Fruit fly (Drosophila melanogaster) whole organism, embryonic: ENCODE data around the gene ida.
A peak's percentile ranks its signal among the peaks of the same experiment; 100 is the strongest.

Experiments
- CG11247 ChIP-seq: fragments of 200-800 bp; sonication (Bioruptor generic); IDR thresholded peaks from 2 replicates; pipeline ENCODE4 v1.3.6; 2022; ENCODE audit warnings: missing biosample characterization, missing genetic modification characterization
- CG11398 ChIP-seq: fragments of 200-800 bp; sonication (Bioruptor generic); optimal IDR thresholded peaks from 2 replicates; lab custom pipeline; 2016; ENCODE audit warnings: missing biosample characterization, missing genetic modification characterization
- CG12299 ChIP-seq: fragments of 200-800 bp; sonication (Bioruptor generic); optimal IDR thresholded peaks from 2 replicates; lab custom pipeline; 2018; ENCODE audit warnings: missing biosample characterization, mild to moderate bottlenecking, missing genetic modification characterization
- CG12391 ChIP-seq: fragments of 200-800 bp; sonication (Bioruptor generic); optimal IDR thresholded peaks from 3 replicates; lab custom pipeline; 2018; ENCODE audit warnings: missing biosample characterization, mild to moderate bottlenecking, missing genetic modification characterization, moderate library complexity
- CG15514 ChIP-seq: fragments of 200-800 bp; sonication (Bioruptor generic); optimal IDR thresholded peaks from 3 replicates; lab custom pipeline; 2017; ENCODE audit warnings: missing biosample characterization, missing genetic modification characterization, mild to moderate bottlenecking, moderate library complexity, missing genetic modification reagents
- CG16779 ChIP-seq: fragments of 200-800 bp; sonication (Bioruptor generic); IDR thresholded peaks from 2 replicates; pipeline ENCODE4 v1.3.6; 2022; ENCODE audit warnings: missing biosample characterization, missing genetic modification characterization
- CG17186 ChIP-seq: fragments of 200-800 bp; sonication (Bioruptor generic); optimal IDR thresholded peaks from 3 replicates; lab custom pipeline; 2017; ENCODE audit warnings: missing biosample characterization, missing genetic modification reagents, missing genetic modification characterization
- CG17568 ChIP-seq: fragments of 200-800 bp; sonication (Bioruptor generic); optimal IDR thresholded peaks from 2 replicates; lab custom pipeline; 2018; ENCODE audit warnings: missing biosample characterization, mild to moderate bottlenecking, missing genetic modification characterization, moderate library complexity
- CG2116 ChIP-seq: fragments of 200-800 bp; sonication (Bioruptor generic); optimal IDR thresholded peaks from 3 replicates; lab custom pipeline; 2018; ENCODE audit warnings: missing biosample characterization, mild to moderate bottlenecking, missing genetic modification characterization
- CG2712 ChIP-seq: fragments of 200-800 bp; optimal IDR thresholded peaks from 3 replicates; lab custom pipeline; 2019; ENCODE audit warnings: missing biosample characterization, mild to moderate bottlenecking, missing genetic modification characterization, moderate library complexity
- CG3065 ChIP-seq: fragments of 200-800 bp; sonication (Bioruptor generic); optimal IDR thresholded peaks from 2 replicates; lab custom pipeline; 2016; ENCODE audit warnings: missing biosample characterization, missing genetic modification characterization
- CG31388 ChIP-seq: fragments of 200-800 bp; sonication (Bioruptor generic); optimal IDR thresholded peaks from 2 replicates; lab custom pipeline; 2016; ENCODE audit warnings: missing biosample characterization, missing genetic modification characterization
- CG3163 ChIP-seq: fragments of 200-800 bp; sonication (Bioruptor generic); optimal IDR thresholded peaks from 3 replicates; lab custom pipeline; 2016; ENCODE audit warnings: missing biosample characterization, missing genetic modification characterization
- CG6689 ChIP-seq: fragments of 200-800 bp; sonication (Bioruptor generic); IDR thresholded peaks from 2 replicates; pipeline ENCODE4 v1.3.6; 2022; ENCODE audit warnings: missing biosample characterization, missing genetic modification characterization
- D19B ChIP-seq: fragments of 200-800 bp; sonication (Bioruptor generic); optimal IDR thresholded peaks from 2 replicates; lab custom pipeline; 2017; ENCODE audit warnings: missing biosample characterization, mild to moderate bottlenecking, missing genetic modification characterization
- Dll ChIP-seq: fragments of 200-800 bp; sonication (Bioruptor generic); IDR thresholded peaks from 4 replicates; pipeline ENCODE4 v1.3.6; 2022; ENCODE audit warnings: missing biosample characterization, missing genetic modification characterization; ENCODE audit not compliant: partially characterized antibody
- Dp ChIP-seq: fragments of 200-800 bp; sonication (Bioruptor generic); optimal IDR thresholded peaks from 2 replicates; lab custom pipeline; 2018; ENCODE audit warnings: missing biosample characterization, mild to moderate bottlenecking, missing genetic modification characterization, moderate library complexity
- E2f2 ChIP-seq: fragments of 200-800 bp; sonication (Bioruptor generic); IDR thresholded peaks from 2 replicates; pipeline ENCODE4 v1.3.6; 2022; ENCODE audit warnings: missing biosample characterization, missing genetic modification characterization
- Jarid2 ChIP-seq: fragments of 200-800 bp; sonication (Bioruptor generic); optimal IDR thresholded peaks from 3 replicates; lab custom pipeline; 2017; ENCODE audit warnings: mild to moderate bottlenecking, missing biosample characterization, missing genetic modification reagents, missing genetic modification characterization
- Kr ChIP-seq: fragments of 200-800 bp; sonication (Bioruptor generic); optimal IDR thresholded peaks from 2 replicates; lab custom pipeline; 2017; ENCODE audit warnings: missing biosample characterization, mild to moderate bottlenecking, missing genetic modification characterization
- Med ChIP-seq: fragments of 200-800 bp; sonication (Bioruptor generic); peaks from one replicate; lab custom pipeline; 2016; ENCODE audit warnings: missing biosample characterization, missing genetic modification characterization, mild to moderate bottlenecking, inconsistent platforms, moderate library complexity
- Myb ChIP-seq: fragments of 200-800 bp; sonication (Bioruptor generic); optimal IDR thresholded peaks from 2 replicates; lab custom pipeline; 2016; ENCODE audit warnings: missing biosample characterization, missing genetic modification characterization
- Nf-YB ChIP-seq: fragments of 200-800 bp; sonication (Bioruptor generic); optimal IDR thresholded peaks from 3 replicates; lab custom pipeline; 2019; ENCODE audit warnings: missing biosample characterization, mild to moderate bottlenecking, missing genetic modification characterization, moderate library complexity
- Pdp1 ChIP-seq, 2 experiments: fragments of 200-800 bp; sonication (Bioruptor generic); optimal IDR thresholded peaks; 3 replicates each; lab custom pipeline; 2016; ENCODE audit warnings: missing biosample characterization in 2 of 2, missing genetic modification characterization in 2 of 2, mild to moderate bottlenecking in 1 of 2, moderate library complexity in 1 of 2
- Scr ChIP-seq: fragments of 200-800 bp; sonication (Bioruptor generic); IDR thresholded peaks from 2 replicates; pipeline ENCODE4 v1.3.6; 2022; ENCODE audit warnings: missing biosample characterization, missing genetic modification characterization; ENCODE audit not compliant: partially characterized antibody
- Sin3A ChIP-seq: fragments of >200 bp; optimal IDR thresholded peaks from 2 replicates; lab custom pipeline; 2018
- Taf1 ChIP-seq: fragments of 200-800 bp; sonication (Bioruptor generic); IDR thresholded peaks from 2 replicates; pipeline ENCODE4 v1.3.6; 2022; ENCODE audit warnings: missing biosample characterization, missing genetic modification characterization
- aop ChIP-seq: fragments of 200-800 bp; sonication (Bioruptor generic); IDR thresholded peaks from 2 replicates; pipeline ENCODE4 v1.3.6; 2022; ENCODE audit warnings: missing biosample characterization, missing genetic modification characterization
- ash1 ChIP-seq: fragments of 200-800 bp; sonication (Bioruptor generic); optimal IDR thresholded peaks from 2 replicates; lab custom pipeline; 2018; ENCODE audit warnings: missing biosample characterization, mild to moderate bottlenecking, missing genetic modification characterization
- gsb ChIP-seq: fragments of 200-800 bp; sonication (Bioruptor generic); IDR thresholded peaks from 2 replicates; pipeline ENCODE4 v1.3.6; 2022; ENCODE audit warnings: missing biosample characterization, missing genetic modification characterization
- org-1 ChIP-seq: fragments of 200-800 bp; sonication (Bioruptor generic); optimal IDR thresholded peaks from 2 replicates; lab custom pipeline; 2017; ENCODE audit warnings: missing biosample characterization, missing genetic modification characterization
- pzg ChIP-seq: fragments of 200-800 bp; sonication (Bioruptor generic); optimal IDR thresholded peaks from 3 replicates; lab custom pipeline; 2018; ENCODE audit warnings: missing biosample characterization, mild to moderate bottlenecking, missing genetic modification characterization, moderate library complexity
- row ChIP-seq: fragments of 200-800 bp; sonication (Bioruptor generic); IDR thresholded peaks from 3 replicates; pipeline ENCODE4 v1.3.6; 2022; ENCODE audit warnings: missing biosample characterization, missing genetic modification characterization
- scrt ChIP-seq: fragments of 200-800 bp; sonication (Bioruptor generic); optimal IDR thresholded peaks from 2 replicates; lab custom pipeline; 2018; ENCODE audit warnings: missing biosample characterization, mild to moderate bottlenecking, missing genetic modification characterization, moderate library complexity
- sens ChIP-seq: fragments of 200-800 bp; sonication (Bioruptor generic); peaks from one replicate; lab custom pipeline; 2016; ENCODE audit warnings: missing biosample characterization, missing genetic modification characterization
- so ChIP-seq: fragments of 200-800 bp; sonication (Bioruptor generic); IDR thresholded peaks from 3 replicates; pipeline ENCODE4 v1.3.6; 2022; ENCODE audit warnings: missing biosample characterization, missing genetic modification characterization
- ssp ChIP-seq: fragments of 200-800 bp; sonication (Bioruptor generic); IDR thresholded peaks from 2 replicates; pipeline ENCODE4 v1.3.6; 2022; ENCODE audit warnings: missing biosample characterization, missing genetic modification characterization
- stwl ChIP-seq: fragments of 200-800 bp; sonication (Bioruptor generic); optimal IDR thresholded peaks from 3 replicates; lab custom pipeline; 2018; ENCODE audit warnings: missing biosample characterization, mild to moderate bottlenecking, missing genetic modification characterization, moderate library complexity
- tap ChIP-seq: fragments of 200-800 bp; optimal IDR thresholded peaks from 3 replicates; lab custom pipeline; 2019; ENCODE audit warnings: missing biosample characterization, mild to moderate bottlenecking, missing genetic modification characterization, moderate library complexity
- tin ChIP-seq: fragments of 200-800 bp; sonication (Bioruptor generic); optimal IDR thresholded peaks from 3 replicates; lab custom pipeline; 2016; ENCODE audit warnings: missing biosample characterization, missing genetic modification characterization
- trem ChIP-seq: fragments of 200-800 bp; optimal IDR thresholded peaks from 3 replicates; lab custom pipeline; 2019; ENCODE audit warnings: missing biosample characterization, mild to moderate bottlenecking, missing genetic modification characterization, moderate library complexity
- tx ChIP-seq: fragments of 200-800 bp; sonication (Bioruptor generic); optimal IDR thresholded peaks from 2 replicates; lab custom pipeline; 2016; ENCODE audit warnings: missing biosample characterization, missing genetic modification characterization
- unpg ChIP-seq: fragments of 200-800 bp; sonication (Bioruptor generic); optimal IDR thresholded peaks from 3 replicates; lab custom pipeline; 2018; ENCODE audit warnings: missing biosample characterization, mild to moderate bottlenecking, missing genetic modification characterization, moderate library complexity

The ida gene

DNA sequence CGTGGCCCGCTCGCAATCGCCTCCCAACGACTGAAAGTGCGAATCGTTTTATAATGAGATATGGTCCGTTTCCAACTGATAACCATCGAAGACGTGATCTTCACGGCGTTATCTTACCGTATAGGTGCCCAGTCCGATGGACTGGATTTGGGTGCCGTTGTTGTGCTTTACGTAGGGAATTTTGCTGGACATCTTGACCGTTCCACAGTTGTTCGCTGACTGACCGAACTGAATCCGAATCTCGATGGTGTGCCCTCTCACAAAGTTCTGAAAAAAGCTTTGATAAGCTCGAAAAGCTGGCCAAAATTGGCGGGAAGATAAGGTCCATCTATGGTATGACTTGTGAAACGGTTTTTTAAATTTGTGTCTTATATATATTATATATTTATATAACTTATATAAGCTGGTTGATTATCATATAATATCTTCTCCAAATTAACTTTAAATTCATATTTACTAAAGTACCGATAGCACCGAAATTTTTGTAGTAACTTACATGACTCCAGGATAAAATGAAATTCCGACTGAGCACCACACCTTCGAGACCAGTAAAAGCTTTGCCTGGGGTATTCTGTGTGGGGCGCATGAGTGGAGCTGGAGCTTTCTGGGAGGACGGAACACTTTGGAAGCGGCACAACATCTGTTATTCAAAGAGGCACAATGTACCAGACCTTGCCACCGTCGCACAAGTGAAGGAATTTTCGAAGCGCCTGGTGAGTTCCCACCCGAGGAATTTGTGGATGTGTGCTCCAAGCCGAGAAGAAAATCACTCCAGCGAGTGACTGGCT is 37.3 kb downstream of the ida start, which contains the start of the genes CG10863 and CG14982 (continued):
- TF ChIP-seq Pdp1 (GFP tag; optimal IDR thresholded peaks at IDR 0.05; lab: Kevin White, UChicago) (peak in 1 of 2 experiments; percentile 43), Myb (GFP tag; lab: Kevin White, UChicago) (peak; percentile 20), so (GFP tag; lab: Robert Waterston, UW) (no peak), Jarid2 (GFP tag; lab: Kevin White, UChicago) (peak; percentile 78), pzg (GFP tag; lab: Kevin White, UChicago) (peak; percentile 20), D19B (no peak), CG12299 (tag; lab: Kevin White, UChicago) (no peak)

DNA sequence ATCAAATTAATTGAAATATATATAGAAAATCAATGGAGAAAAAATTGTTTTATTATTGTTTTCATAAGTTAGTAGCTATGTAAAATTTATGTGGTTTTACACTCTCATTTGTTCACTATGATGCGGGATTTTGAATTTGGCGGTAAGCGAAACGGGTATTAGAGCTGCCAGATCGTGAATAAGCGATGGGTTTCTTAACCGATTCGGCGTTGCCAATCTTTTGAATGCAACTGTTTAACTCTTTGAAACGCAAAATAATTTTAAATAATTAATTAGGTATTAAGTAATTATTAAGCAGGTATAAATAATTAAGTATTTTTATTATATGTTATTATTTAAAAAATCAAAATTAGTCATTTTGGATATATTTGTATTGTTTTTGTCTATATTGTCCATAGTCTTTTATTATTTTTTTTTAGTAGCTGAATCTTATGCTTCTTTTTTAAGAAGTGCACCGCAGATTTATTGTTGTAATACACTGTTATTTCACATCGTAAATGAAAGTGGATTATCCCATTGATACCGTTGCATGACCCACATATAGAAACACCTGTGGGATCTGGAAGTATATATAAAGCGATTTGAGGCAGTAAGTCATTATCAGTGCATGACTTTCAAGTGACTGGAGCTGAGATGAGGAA is 42.3 kb downstream of the ida start, which contains the start of gene CG10853:
CG10853 (plus strand) TSS at position 591 of the 641 bp plus-strand sequence.
- peak; percentile 52 for TF ChIP-seq Med (GFP tag; lab: Kevin White, UChicago)
- no peak for TF ChIP-seq Scr (GFP tag; lab: Robert Waterston, UW)
- peak; percentile 34 for TF ChIP-seq trem (tag; lab: Kevin White, UChicago)
- TF ChIP-seq CG15514, result peak; percentile 5
- peak; percentile 28 for TF ChIP-seq scrt (GFP tag; lab: Kevin White, UChicago)
- TF ChIP-seq pzg (GFP tag; lab: Kevin White, UChicago), result peak; percentile 35
- TF ChIP-seq CG6689 (GFP tag; lab: Robert Waterston, UW), result no peak
- 0 out of 4 replicates have a peak, but pooled peaks have one; percentile 11 for TF ChIP-seq Dll (GFP tag; lab: Robert Waterston, UW)
- TF ChIP-seq CG3163 (GFP tag; lab: Kevin White, UChicago), result no peak
- TF ChIP-seq ssp, result no peak
- peak; percentile 24 for TF ChIP-seq sens (GFP tag; lab: Kevin White, UChicago)
- TF ChIP-seq E2f2, result peak; percentile 94
- no peak for TF ChIP-seq Nf-YB
- TF ChIP-seq CG2116 (GFP tag; lab: Kevin White, UChicago), result peak; percentile 13
- TF ChIP-seq CG31388 (GFP tag; lab: Kevin White, UChicago), result no peak
- TF ChIP-seq CG12391, result peak; percentile 18
- TF ChIP-seq Myb (GFP tag; lab: Kevin White, UChicago), result peak; percentile 13
- peak; percentile 23 for TF ChIP-seq CG2712
- no peak for TF ChIP-seq unpg (GFP tag; lab: Kevin White, UChicago)
- TF ChIP-seq Sin3A, result no peak
- TF ChIP-seq Kr (GFP tag; lab: Kevin White, UChicago), result peak; percentile 68
- peak; percentile 97 for TF ChIP-seq stwl (tag; lab: Kevin White, UChicago)
- no peak for TF ChIP-seq org-1 (GFP tag; lab: Kevin White, UChicago)
- peak; percentile 55 for TF ChIP-seq row
- TF ChIP-seq gsb, result no peak
- TF ChIP-seq Dp (GFP tag; lab: Kevin White, UChicago), result peak; percentile 90
- no peak for TF ChIP-seq ash1 (GFP tag; lab: Kevin White, UChicago)

dm6 chr3L:3949205-3949604 is 44.1 kb downstream of the ida start, which contains the start of gene CG14983:
Gene CG14983 (minus strand): TSS chr3L:3949305.
- TF ChIP-seq tap, result no peak
- no peak for TF ChIP-seq CG3065 (GFP tag; lab: Kevin White, UChicago)
- no peak for TF ChIP-seq tx (GFP tag; lab: Kevin White, UChicago)
- TF ChIP-seq CG16779, result no peak
- TF ChIP-seq CG11398 (GFP tag; lab: Kevin White, UChicago), result no peak
- no peak for TF ChIP-seq CG17186 (GFP tag; lab: Kevin White, UChicago)
- no peak for TF ChIP-seq Taf1 (GFP tag; lab: Robert Waterston, UW)
- TF ChIP-seq tin, result no peak
- no peak for TF ChIP-seq aop (GFP tag; lab: Robert Waterston, UW)
- TF ChIP-seq CG11247 (GFP tag; lab: Robert Waterston, UW), result no peak
- TF ChIP-seq CG17568, result no peak
